Fruit fly (Drosophila melanogaster) whole organism, wandering third instar larva: ENCODE data around the gene CG42656.

Source experiments
- Abd-B ChIP-seq: fragments of >200 bp; optimal IDR thresholded peaks from 2 replicates; lab custom pipeline; 2017; ENCODE audit warnings: missing biosample characterization, missing genetic modification characterization
- GATAd ChIP-seq: sonication (Bioruptor generic); optimal IDR thresholded peaks from 2 replicates; lab custom pipeline; 2016; ENCODE audit warnings: missing biosample characterization, missing genetic modification characterization
- Hr78 ChIP-seq: fragments of >200 bp; optimal IDR thresholded peaks from 2 replicates; lab custom pipeline; 2017; ENCODE audit warnings: missing biosample characterization, missing genetic modification characterization
- N ChIP-seq: fragments of >200 bp; optimal IDR thresholded peaks from 2 replicates; lab custom pipeline; 2018; ENCODE audit warnings: missing biosample characterization, missing external identifiers, missing genetic modification characterization
- OdsH ChIP-seq: fragments of 200-800 bp; sonication (Bioruptor generic); optimal IDR thresholded peaks from 2 replicates; lab custom pipeline; 2016; ENCODE audit warnings: missing biosample characterization, mild to moderate bottlenecking, missing genetic modification characterization
- ey ChIP-seq: fragments of 200-800 bp; sonication (Bioruptor generic); optimal IDR thresholded peaks from 2 replicates; lab custom pipeline; 2016; ENCODE audit warnings: missing biosample characterization, missing genetic modification characterization
- fru ChIP-seq: fragments of 200-800 bp; sonication (Bioruptor generic); optimal IDR thresholded peaks from 3 replicates; lab custom pipeline; 2016; ENCODE audit warnings: missing biosample characterization, mild to moderate bottlenecking, missing genetic modification characterization
- h ChIP-seq: fragments of 200-800 bp; sonication (Bioruptor generic); optimal IDR thresholded peaks from 3 replicates; lab custom pipeline; 2016; ENCODE audit warnings: missing biosample characterization, mild to moderate bottlenecking, missing genetic modification characterization

dm6 chr3R:7474616-7475120 lies 18.4 kb downstream of the CG42656 start:
- TF ChIP-seq N (GFP tag; lab: Kevin White, UChicago) (no peak), ey (GFP tag; lab: Kevin White, UChicago) (peak; percentile 32), Hr78 (GFP tag; lab: Kevin White, UChicago) (no peak), Abd-B (GFP tag; lab: Kevin White, UChicago) (no peak), OdsH (GFP tag; lab: Kevin White, UChicago) (peak; percentile 31), h (GFP tag; lab: Kevin White, UChicago) (peak; percentile 77), GATAd (GFP tag; lab: Kevin White, UChicago) (no peak), fru (GFP tag; lab: Kevin White, UChicago) (peak; percentile 96)
